Worm (Caenorhabditis elegans): ENCODE data around the gene gphr-1.

DNA sequence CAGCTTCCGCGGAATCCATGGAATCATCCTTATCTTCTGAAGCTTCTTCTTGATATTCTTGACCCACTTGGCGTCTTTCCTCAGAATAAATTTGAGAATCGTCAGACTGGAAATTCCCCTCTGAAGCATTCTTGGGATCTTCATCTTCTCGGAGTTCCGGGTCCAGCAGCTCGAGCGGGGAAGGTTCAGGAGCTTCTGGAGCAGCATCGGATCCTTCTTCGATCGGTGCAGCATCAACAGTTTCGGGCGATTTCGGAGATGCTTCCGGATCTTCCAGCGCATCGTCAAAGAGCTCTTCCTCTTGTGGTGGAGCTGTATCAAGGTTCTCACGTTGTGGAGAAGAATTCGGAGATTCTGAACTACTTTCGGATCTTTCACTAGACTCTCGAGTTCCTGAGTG lies 11.3 kb upstream of the gphr-1 start:
- TF ChIP-seq flh-1 (GFP tag; optimal IDR thresholded peaks at IDR 0.05) (no peak), M03D4.4 (tag; optimal IDR thresholded peaks at IDR 0.05) (no peak), elt-3 (tag; optimal IDR thresholded peaks at IDR 0.05) (no peak), nhr-237 (tag; optimal IDR thresholded peaks at IDR 0.05) (no peak), snpc-4 (tag; optimal IDR thresholded peaks at IDR 0.05) (no peak), sptf-1 (tag; optimal IDR thresholded peaks at IDR 0.05) (no peak), ceh-83 (GFP tag; optimal IDR thresholded peaks at IDR 0.05) (no peak), nhr-76 (tag; optimal IDR thresholded peaks at IDR 0.05) (no peak), unc-62 (GFP tag; optimal IDR thresholded peaks at IDR 0.05) (no peak), lsy-2 (tag; optimal IDR thresholded peaks at IDR 0.05) (no peak), nhr-12 (tag; optimal IDR thresholded peaks at IDR 0.05) (no peak)
